Worm (Caenorhabditis elegans) whole organism, mixed stage, embryonic: ENCODE results near the gene puf-9.

Experiments used
- blmp-1 ChIP-seq: fragments of 150-350 bp; optimal IDR thresholded peaks from 2 replicates; lab custom pipeline; 2014; ENCODE audit warnings: missing biosample characterization, missing genetic modification characterization
- lsy-2 ChIP-seq: fragments of 150-350 bp; optimal IDR thresholded peaks from 2 replicates; lab custom pipeline; 2014; ENCODE audit warnings: missing biosample characterization, missing genetic modification characterization
- nhr-2 ChIP-seq: fragments of 150-350 bp; optimal IDR thresholded peaks from 2 replicates; lab custom pipeline; 2014; ENCODE audit warnings: missing biosample characterization, missing genetic modification characterization
- nhr-76 ChIP-seq: sonication (generic microtip); optimal IDR thresholded peaks from 2 replicates; lab custom pipeline; 2017; ENCODE audit warnings: missing biosample characterization, missing genetic modification characterization
- pha-4 ChIP-seq: fragments of 150-350 bp; optimal IDR thresholded peaks from 2 replicates; lab custom pipeline; 2018; ENCODE audit warnings: missing biosample characterization, missing genetic modification reagents, missing genetic modification characterization
- snpc-4 ChIP-seq: fragments of 150-350 bp; optimal IDR thresholded peaks from 2 replicates; lab custom pipeline; 2014; ENCODE audit warnings: missing biosample characterization, missing genetic modification characterization

- no peak for TF ChIP-seq nhr-76 (tag; lab: Kevin White, UChicago)
- no peak for TF ChIP-seq snpc-4 (tag; lab: Kevin White, UChicago)
- no peak for TF ChIP-seq nhr-2 (tag; lab: Kevin White, UChicago)
- TF ChIP-seq lsy-2, result no peak
- no peak for TF ChIP-seq pha-4 (tag; lab: Kevin White, UChicago)
- TF ChIP-seq blmp-1 (tag; lab: Kevin White, UChicago), result no peak
These were observed 35.6 kb downstream of the puf-9 start for ce11 chrX:5877039-5877438.
